Fruit fly (Drosophila melanogaster): Measurements from ENCODE around the gene CG9135.
A peak's percentile ranks its signal among the peaks of the same experiment; 100 is the strongest.

The CG9135 gene

DNA sequence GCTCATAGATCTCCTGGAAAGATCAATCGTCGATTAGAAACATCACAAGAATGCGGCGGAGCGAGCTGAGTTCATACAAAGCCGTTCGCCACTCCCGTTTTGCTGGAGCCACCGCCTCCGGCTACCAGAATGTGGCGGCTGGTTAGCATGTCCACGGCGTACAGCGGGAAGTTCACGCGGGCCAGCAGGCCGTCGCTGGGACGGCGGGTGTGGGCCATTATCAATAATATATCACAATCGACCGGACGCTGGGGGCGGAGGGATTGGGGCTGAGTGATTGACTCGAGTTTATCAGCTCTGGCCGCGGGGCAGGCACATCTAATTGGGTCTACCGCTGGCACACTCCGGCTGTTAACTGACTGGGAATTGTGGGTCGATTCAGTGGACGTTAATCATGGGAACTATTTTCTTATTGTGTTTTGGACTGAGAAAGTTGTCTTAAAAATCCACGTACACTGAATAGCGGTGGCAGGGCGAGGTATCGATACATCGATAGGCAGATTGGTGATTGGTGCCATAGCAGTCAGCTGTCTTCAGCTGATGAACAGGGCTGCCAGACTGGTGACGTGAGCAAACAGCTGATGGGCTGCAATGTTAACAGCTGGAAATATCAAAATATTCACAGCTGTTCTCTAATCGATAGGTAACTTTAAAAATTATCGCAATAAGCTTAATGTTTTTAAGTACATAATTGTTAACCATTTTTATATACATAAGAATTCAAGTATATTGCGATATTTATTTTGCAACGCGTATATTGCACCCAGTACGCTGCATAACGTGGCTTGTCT is 48.1 kb downstream of the CG9135 start, which contains the start of gene CG9175 (continued):
- TF ChIP-seq Chrac-16 (GFP tag; optimal IDR thresholded peaks at IDR 0.05) = no peak
- no peak for TF ChIP-seq Aef1 (GFP tag; IDR thresholded peaks at IDR 0.05)
- TF ChIP-seq Fer3 (tag; optimal IDR thresholded peaks at IDR 0.05) = no peak
- no peak for TF ChIP-seq grn (GFP tag; optimal IDR thresholded peaks at IDR 0.05)
- peak; percentile 98 for TF ChIP-seq MBD-R2 (GFP tag; IDR thresholded peaks at IDR 0.05)
- TF ChIP-seq CG15269 (tag; optimal IDR thresholded peaks at IDR 0.05) = no peak
- peak; percentile 7 for TF ChIP-seq Atf-2 (GFP tag; optimal IDR thresholded peaks at IDR 0.05)
- no peak for TF ChIP-seq CG17385 (GFP tag; optimal IDR thresholded peaks at IDR 0.05)
- TF ChIP-seq unc-4 (GFP tag; IDR thresholded peaks at IDR 0.05; ENCODE audit: partially characterized antibody) = peak; percentile 99
- no peak for TF ChIP-seq CTCF (GFP tag; optimal IDR thresholded peaks at IDR 0.05)
- no peak for TF ChIP-seq gce (GFP tag; IDR thresholded peaks at IDR 0.05)
- TF ChIP-seq Sry-δ (GFP tag; optimal IDR thresholded peaks at IDR 0.05) = peak; percentile 99
- peak; percentile 85 for TF ChIP-seq CG17186 (GFP tag; optimal IDR thresholded peaks at IDR 0.05)
- peak; percentile 59 for TF ChIP-seq CG10267 (tag; optimal IDR thresholded peaks at IDR 0.05)
- TF ChIP-seq CG10959 (GFP tag; IDR thresholded peaks at IDR 0.05) = no peak
- no peak for TF ChIP-seq ham (GFP tag; IDR thresholded peaks at IDR 0.05)
- peak; percentile 7 for TF ChIP-seq ind (GFP tag; optimal IDR thresholded peaks at IDR 0.05)
- TF ChIP-seq CG18476 (GFP tag; optimal IDR thresholded peaks at IDR 0.05) = no peak
- no peak for TF ChIP-seq Neu2 (GFP tag; optimal IDR thresholded peaks at IDR 0.05; ENCODE audit: borderline replicate concordance)
- TF ChIP-seq CG11696 (GFP tag; IDR thresholded peaks at IDR 0.05) = no peak
- TF ChIP-seq MTF-1 (GFP tag; optimal IDR thresholded peaks at IDR 0.05; ENCODE audit: borderline replicate concordance) = peak; percentile 21
- peak; percentile 42 for TF ChIP-seq CrebB (tag; optimal IDR thresholded peaks at IDR 0.05)
- TF ChIP-seq p53 (GFP tag; optimal IDR thresholded peaks at IDR 0.05) = peak; percentile 44
- TF ChIP-seq HLH54F (GFP tag; optimal IDR thresholded peaks at IDR 0.05) = peak; percentile 22
- peak; percentile 43 for TF ChIP-seq CG11504 (tag; optimal IDR thresholded peaks at IDR 0.05)
- no peak for TF ChIP-seq CG32767 (GFP tag; IDR thresholded peaks at IDR 0.05)
- no peak for TF ChIP-seq CG16863 (GFP tag; optimal IDR thresholded peaks at IDR 0.05)
- TF ChIP-seq lmd (GFP tag; IDR thresholded peaks at IDR 0.05) = no peak
- TF ChIP-seq tll (GFP tag; optimal IDR thresholded peaks at IDR 0.05) = peak in 1 of 2 experiments; percentile 78
- TF ChIP-seq eyg (GFP tag; optimal IDR thresholded peaks at IDR 0.05) = no peak
- no peak for TF ChIP-seq Dfd (GFP tag; optimal IDR thresholded peaks at IDR 0.05)
- no peak for TF ChIP-seq Ssrp (tag; optimal IDR thresholded peaks at IDR 0.05)
- no peak for TF ChIP-seq CG31365 (tag; optimal IDR thresholded peaks at IDR 0.05)
- TF ChIP-seq Stat92E (GFP tag; optimal IDR thresholded peaks at IDR 0.05) = peak in 1 of 3 experiments; percentile 81
- no peak for TF ChIP-seq CG4404 (GFP tag; IDR thresholded peaks at IDR 0.05)
- TF ChIP-seq CG10979 (tag; optimal IDR thresholded peaks at IDR 0.05) = no peak
- no peak for TF ChIP-seq CG12299 (tag; optimal IDR thresholded peaks at IDR 0.05)
- TF ChIP-seq dimm (GFP tag; IDR thresholded peaks at IDR 0.05) = no peak
- TF ChIP-seq NC2α (GFP tag; optimal IDR thresholded peaks at IDR 0.05) = no peak
- TF ChIP-seq bab2 (GFP tag; optimal IDR thresholded peaks at IDR 0.05) = peak; percentile 8
- no peak for TF ChIP-seq CG1832 (GFP tag; optimal IDR thresholded peaks at IDR 0.05)
- no peak for TF ChIP-seq CG17612 (GFP tag; IDR thresholded peaks at IDR 0.05)
- TF ChIP-seq lov (optimal IDR thresholded peaks at IDR 0.05) = no peak
- no peak for TF ChIP-seq lov (GFP tag; IDR thresholded peaks at IDR 0.05)
- peak; percentile 35 for TF ChIP-seq pfk (GFP tag; optimal IDR thresholded peaks at IDR 0.05)
- TF ChIP-seq unpg (GFP tag; optimal IDR thresholded peaks at IDR 0.05) = peak; percentile 20
- no peak for TF ChIP-seq D19A (tag; optimal IDR thresholded peaks at IDR 0.05)
- no peak; the same call in 1 of the 2 replicates for TF ChIP-seq CG10366 (GFP tag; IDR thresholded peaks at IDR 0.05)
- TF ChIP-seq oc (tag; optimal IDR thresholded peaks at IDR 0.05) = peak; percentile 23
- peak; percentile 82 for TF ChIP-seq Ets97D (GFP tag; optimal IDR thresholded peaks at IDR 0.05)
